Fruit fly (Drosophila melanogaster) whole organism, adult: ENCODE results near the gene Cyp4g1.

Experiments used
- CG12768 ChIP-seq: fragments of 200-800 bp; sonication (Bioruptor generic); optimal IDR thresholded peaks from 2 replicates; lab custom pipeline; 2017; ENCODE audit warnings: missing biosample characterization, missing genetic modification characterization, mild to moderate bottlenecking, moderate library complexity, missing genetic modification reagents
- CG14711 ChIP-seq: fragments of 200-800 bp; sonication (Bioruptor generic); optimal IDR thresholded peaks from 2 replicates; lab custom pipeline; 2018; ENCODE audit warnings: missing biosample characterization, mild to moderate bottlenecking, missing genetic modification characterization, moderate library complexity
- CG5204 ChIP-seq: fragments of 200-800 bp; sonication (Bioruptor generic); optimal IDR thresholded peaks from 2 replicates; lab custom pipeline; 2016; ENCODE audit warnings: missing biosample characterization, missing genetic modification characterization
- CG7101 ChIP-seq: fragments of 200-800 bp; sonication (Bioruptor generic); optimal IDR thresholded peaks from 2 replicates; lab custom pipeline; 2018; ENCODE audit warnings: missing biosample characterization, mild to moderate bottlenecking, missing genetic modification characterization, moderate library complexity
- Clk ChIP-seq: fragments of 200-800 bp; sonication (Bioruptor generic); optimal IDR thresholded peaks from 2 replicates; lab custom pipeline; 2017; ENCODE audit warnings: missing biosample characterization, missing genetic modification characterization
- Crg-1 ChIP-seq: fragments of 200-800 bp; sonication (Bioruptor generic); optimal IDR thresholded peaks from 2 replicates; lab custom pipeline; 2016; ENCODE audit warnings: missing biosample characterization, missing genetic modification characterization
- Hr96 ChIP-seq: fragments of 200-800 bp; sonication (Bioruptor generic); optimal IDR thresholded peaks from 2 replicates; lab custom pipeline; 2016; ENCODE audit warnings: missing biosample characterization, missing genetic modification characterization
- bab1 ChIP-seq: fragments of 200-800 bp; sonication (Bioruptor generic); optimal IDR thresholded peaks from 3 replicates; lab custom pipeline; 2019; ENCODE audit warnings: missing biosample characterization, mild to moderate bottlenecking, missing genetic modification characterization, moderate library complexity
- cic ChIP-seq: fragments of 200-800 bp; sonication (Bioruptor generic); optimal IDR thresholded peaks from 2 replicates; lab custom pipeline; 2017; ENCODE audit warnings: missing biosample characterization, mild to moderate bottlenecking, missing genetic modification characterization, moderate library complexity
- kay ChIP-seq: fragments of 200-800 bp; sonication (Bioruptor generic); peaks from one replicate; lab custom pipeline; 2016; ENCODE audit warnings: missing biosample characterization, missing genetic modification characterization, borderline replicate concordance
- pad ChIP-seq: fragments of 200-800 bp; sonication (Bioruptor generic); optimal IDR thresholded peaks from 3 replicates; lab custom pipeline; 2017; ENCODE audit warnings: missing biosample characterization, missing genetic modification characterization, mild to moderate bottlenecking, moderate library complexity, missing genetic modification reagents

DNA sequence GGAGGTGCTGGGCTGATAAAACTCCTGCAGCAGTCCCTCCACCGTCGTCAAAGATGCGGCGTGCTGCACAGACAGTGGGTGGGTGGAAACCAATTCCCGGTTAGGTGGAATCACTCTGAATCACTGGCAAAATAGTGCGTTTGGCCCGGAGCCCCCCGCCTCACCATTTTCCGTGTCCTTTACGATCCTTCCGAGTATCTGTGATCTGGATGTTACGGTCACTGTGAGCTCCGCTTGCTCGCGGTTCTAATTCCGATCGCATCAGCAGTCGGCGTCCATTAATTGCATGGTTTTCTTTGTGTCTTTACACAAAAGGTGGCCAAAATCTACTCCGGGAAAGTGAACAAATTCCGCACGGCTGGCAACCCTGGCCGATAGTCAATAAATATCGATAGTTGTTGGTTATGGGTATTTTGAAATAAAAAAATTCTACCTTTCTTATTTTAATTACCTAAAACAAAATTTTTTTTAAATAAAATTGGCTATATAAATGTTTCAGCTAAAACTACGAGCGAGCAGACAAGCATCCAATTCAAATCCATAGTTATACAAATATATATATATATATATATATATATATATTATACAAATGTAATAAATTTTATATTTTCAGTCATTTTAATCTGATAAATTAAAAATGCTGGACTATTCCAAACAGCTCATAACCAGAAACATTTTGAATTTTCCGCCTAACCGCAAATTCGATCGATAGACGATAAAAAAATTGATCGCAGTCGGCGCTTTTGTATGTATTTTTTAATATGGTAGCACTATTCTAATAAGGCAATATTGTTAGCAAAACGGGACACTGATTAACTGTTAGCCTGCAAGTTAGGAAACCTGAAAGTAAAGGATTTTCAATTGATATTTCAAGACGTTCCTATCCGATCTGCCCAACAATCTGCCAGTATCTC is 7.4 kb upstream of the Cyp4g1 start, which contains the start of the genes ebo and CG13373:
- TF ChIP-seq CG14711 (tag; lab: Kevin White, UChicago) (peak; percentile 85), CG12768 (no peak), pad (GFP tag; lab: Kevin White, UChicago) (no peak), kay (GFP tag; lab: Kevin White, UChicago) (no peak), Hr96 (GFP tag; lab: Kevin White, UChicago) (no peak), Crg-1 (GFP tag; lab: Kevin White, UChicago) (no peak), CG5204 (no peak), CG7101 (peak; percentile 52), bab1 (GFP tag; lab: Kevin White, UChicago) (peak; percentile 30), cic (GFP tag; lab: Kevin White, UChicago) (no peak), Clk (no peak)
